Worm (Caenorhabditis elegans) whole organism, L2 larva: ENCODE measurements around the gene F18A1.7.

Experiments used
- C34F6.9 ChIP-seq: fragments of 150-350 bp; optimal IDR thresholded peaks from 2 replicates; lab custom pipeline; 2014; ENCODE audit warnings: missing biosample characterization, missing genetic modification characterization
- F13H6.1 ChIP-seq: sonication (generic microtip); optimal IDR thresholded peaks from 2 replicates; lab custom pipeline; 2016; ENCODE audit warnings: missing genetic modification characterization, missing compliant biosample characterization
- R02D3.7 ChIP-seq: fragments of 150-350 bp; optimal IDR thresholded peaks from 2 replicates; lab custom pipeline; 2014; ENCODE audit warnings: missing biosample characterization, missing genetic modification characterization
- Y55F3AM.14 ChIP-seq: fragments of 200-800 bp; sonication (Bioruptor generic); optimal IDR thresholded peaks from 2 replicates; lab custom pipeline; 2018; ENCODE audit warnings: mild to moderate bottlenecking, missing genetic modification characterization, missing compliant biosample characterization
- ZK546.5 ChIP-seq: sonication (generic microtip); optimal IDR thresholded peaks from 2 replicates; lab custom pipeline; 2017; ENCODE audit warnings: missing biosample characterization, missing genetic modification characterization
- alr-1 ChIP-seq: fragments of 150-350 bp; optimal IDR thresholded peaks from 2 replicates; lab custom pipeline; 2014; ENCODE audit warnings: missing biosample characterization, missing genetic modification characterization
- aly-2 ChIP-seq: fragments of 150-350 bp; optimal IDR thresholded peaks from 2 replicates; lab custom pipeline; 2014; ENCODE audit warnings: missing biosample characterization, missing genetic modification characterization
- ama-1 ChIP-seq: fragments of 150-350 bp; optimal IDR thresholded peaks from 2 replicates; lab custom pipeline; 2018; ENCODE audit warnings: inconsistent platforms
- blmp-1 ChIP-seq: sonication (generic microtip); optimal IDR thresholded peaks from 2 replicates; lab custom pipeline; 2017; ENCODE audit warnings: missing genetic modification characterization, mild to moderate bottlenecking, missing compliant biosample characterization, antibody characterized with exemption, moderate library complexity; ENCODE audit not compliant: insufficient read depth
- ceh-16 ChIP-seq: fragments of 150-350 bp; optimal IDR thresholded peaks from 2 replicates; lab custom pipeline; 2014; ENCODE audit warnings: missing biosample characterization, missing genetic modification characterization
- ceh-82 ChIP-seq: fragments of 150-350 bp; optimal IDR thresholded peaks from 2 replicates; lab custom pipeline; 2014; ENCODE audit warnings: missing biosample characterization, missing genetic modification characterization
- crh-2 ChIP-seq: sonication (generic microtip); optimal IDR thresholded peaks from 2 replicates; lab custom pipeline; 2017; ENCODE audit warnings: missing biosample characterization, missing genetic modification characterization
- dmd-4 ChIP-seq: sonication (generic microtip); optimal IDR thresholded peaks from 2 replicates; lab custom pipeline; 2017; ENCODE audit warnings: missing biosample characterization, missing genetic modification characterization
- egl-27 ChIP-seq: sonication (generic microtip); optimal IDR thresholded peaks from 3 replicates; lab custom pipeline; 2017; ENCODE audit warnings: missing biosample characterization, missing genetic modification reagents, missing genetic modification characterization
- elt-1 ChIP-seq: fragments of 150-350 bp; optimal IDR thresholded peaks from 2 replicates; lab custom pipeline; 2014; ENCODE audit warnings: missing biosample characterization, missing genetic modification characterization
- elt-3 ChIP-seq: sonication (generic microtip); optimal IDR thresholded peaks from 2 replicates; lab custom pipeline; 2017; ENCODE audit warnings: missing biosample characterization, missing genetic modification characterization
- fos-1 ChIP-seq: fragments of 150-350 bp; optimal IDR thresholded peaks from 2 replicates; lab custom pipeline; 2014; ENCODE audit warnings: missing biosample characterization, missing genetic modification characterization
- gmeb-1 ChIP-seq: fragments of 150-350 bp; optimal IDR thresholded peaks from 2 replicates; lab custom pipeline; 2014; ENCODE audit warnings: missing biosample characterization, missing genetic modification characterization
- lin-11 ChIP-seq: fragments of 150-350 bp; sonication (generic microtip); optimal IDR thresholded peaks from 2 replicates; lab custom pipeline; 2014; ENCODE audit warnings: missing biosample characterization, missing genetic modification characterization, inconsistent platforms, mixed read lengths
- lin-13 ChIP-seq: fragments of 150-350 bp; optimal IDR thresholded peaks from 2 replicates; lab custom pipeline; 2014; ENCODE audit warnings: missing biosample characterization, missing genetic modification reagents, missing genetic modification characterization
- lin-39 ChIP-seq: fragments of 150-350 bp; optimal IDR thresholded peaks from 2 replicates; lab custom pipeline; 2014; ENCODE audit warnings: missing biosample characterization, missing genetic modification reagents, missing genetic modification characterization
- lsy-2 ChIP-seq, 2 experiments: fragments of 150-350 bp in 1 of 2; sonication (generic microtip) in 1 of 2; optimal IDR thresholded peaks; 2 replicates each; lab custom pipeline; 2014 to 2017; ENCODE audit warnings: missing biosample characterization in 2 of 2, missing genetic modification characterization in 2 of 2
- mab-5 ChIP-seq: fragments of 150-350 bp; optimal IDR thresholded peaks from 2 replicates; lab custom pipeline; 2014; ENCODE audit warnings: missing biosample characterization, missing genetic modification characterization
- mbf-1 ChIP-seq: sonication (generic microtip); optimal IDR thresholded peaks from 2 replicates; lab custom pipeline; 2017; ENCODE audit warnings: missing biosample characterization, missing genetic modification characterization
- mdl-1 ChIP-seq, 2 experiments: fragments of 150-350 bp in 1 of 2; sonication (generic microtip) in 1 of 2; optimal IDR thresholded peaks; 2 replicates each; lab custom pipeline; 2017; ENCODE audit warnings: missing biosample characterization in 2 of 2, missing genetic modification characterization in 2 of 2
- nhr-10 ChIP-seq: sonication (generic microtip); optimal IDR thresholded peaks from 2 replicates; lab custom pipeline; 2017; ENCODE audit warnings: missing biosample characterization, missing genetic modification characterization
- nhr-11 ChIP-seq: fragments of 150-350 bp; optimal IDR thresholded peaks from 2 replicates; lab custom pipeline; 2014; ENCODE audit warnings: missing biosample characterization, missing genetic modification characterization
- nhr-12 ChIP-seq: fragments of 150-350 bp; optimal IDR thresholded peaks from 2 replicates; lab custom pipeline; 2014; ENCODE audit warnings: missing biosample characterization, missing genetic modification characterization
- nhr-129 ChIP-seq: fragments of 150-350 bp; optimal IDR thresholded peaks from 2 replicates; lab custom pipeline; 2014; ENCODE audit warnings: missing biosample characterization, missing genetic modification characterization
- nhr-21 ChIP-seq: fragments of 150-350 bp; optimal IDR thresholded peaks from 2 replicates; lab custom pipeline; 2014; ENCODE audit warnings: missing biosample characterization, missing genetic modification characterization
- nhr-23 ChIP-seq: fragments of 150-350 bp; optimal IDR thresholded peaks from 2 replicates; lab custom pipeline; 2014; ENCODE audit warnings: missing biosample characterization, missing genetic modification reagents, missing genetic modification characterization
- nhr-237 ChIP-seq: fragments of 150-350 bp; optimal IDR thresholded peaks from 2 replicates; lab custom pipeline; 2014; ENCODE audit warnings: missing biosample characterization, missing genetic modification characterization
- nhr-25 ChIP-seq: fragments of 150-350 bp; sonication (generic microtip); optimal IDR thresholded peaks from 3 replicates; lab custom pipeline; 2014; ENCODE audit warnings: missing biosample characterization, missing genetic modification characterization
- nhr-6 ChIP-seq: fragments of 150-350 bp; optimal IDR thresholded peaks from 2 replicates; lab custom pipeline; 2014; ENCODE audit warnings: missing biosample characterization, missing genetic modification characterization
- nhr-77 ChIP-seq: fragments of 150-350 bp; optimal IDR thresholded peaks from 2 replicates; lab custom pipeline; 2014; ENCODE audit warnings: missing biosample characterization, missing genetic modification characterization
- peb-1 ChIP-seq: fragments of 150-350 bp; optimal IDR thresholded peaks from 2 replicates; lab custom pipeline; 2014; ENCODE audit warnings: missing biosample characterization, missing genetic modification characterization
- sem-4 ChIP-seq: fragments of 150-350 bp; optimal IDR thresholded peaks from 2 replicates; lab custom pipeline; 2014; ENCODE audit warnings: missing biosample characterization, missing genetic modification reagents, missing genetic modification characterization
- skn-1 ChIP-seq: sonication (generic microtip); optimal IDR thresholded peaks from 2 replicates; lab custom pipeline; 2017; ENCODE audit warnings: missing biosample characterization, missing genetic modification characterization
- sma-3 ChIP-seq: sonication (generic microtip); optimal IDR thresholded peaks from 2 replicates; lab custom pipeline; 2016; ENCODE audit warnings: missing genetic modification reagents, missing genetic modification characterization, missing compliant biosample characterization
- sma-9 ChIP-seq, 2 experiments: fragments of 150-350 bp in 1 of 2; sonication (generic microtip) in 1 of 2; optimal IDR thresholded peaks; 2 replicates each; lab custom pipeline; 2014 to 2016; ENCODE audit warnings: missing genetic modification characterization in 2 of 2, mild to moderate bottlenecking in 1 of 2, missing biosample characterization in 1 of 2, missing compliant biosample characterization in 1 of 2, missing genetic modification reagents in 1 of 2, moderate library complexity in 1 of 2
- snpc-4 ChIP-seq: fragments of 150-350 bp; optimal IDR thresholded peaks from 2 replicates; lab custom pipeline; 2014; ENCODE audit warnings: missing biosample characterization, missing genetic modification characterization
- unc-39 ChIP-seq: fragments of 150-350 bp; optimal IDR thresholded peaks from 2 replicates; lab custom pipeline; 2014; ENCODE audit warnings: missing biosample characterization, missing genetic modification characterization
- unc-55 ChIP-seq: fragments of 150-350 bp; sonication (generic microtip); optimal IDR thresholded peaks from 3 replicates; lab custom pipeline; 2014; ENCODE audit warnings: missing biosample characterization, missing genetic modification reagents, missing genetic modification characterization
- unc-62 ChIP-seq: fragments of 150-350 bp; optimal IDR thresholded peaks from 2 replicates; lab custom pipeline; 2014; ENCODE audit warnings: missing biosample characterization, missing genetic modification reagents, missing genetic modification characterization
- zag-1 ChIP-seq: fragments of 150-350 bp; optimal IDR thresholded peaks from 2 replicates; lab custom pipeline; 2014; ENCODE audit warnings: missing biosample characterization, missing genetic modification characterization
- ztf-1 ChIP-seq: fragments of 200-800 bp; sonication (Bioruptor generic); conservative IDR thresholded peaks from 2 replicates; pipeline ENCODE4 v1.3.6; 2022; ENCODE audit warnings: missing genetic modification characterization, missing compliant biosample characterization
- ztf-11 ChIP-seq: sonication (generic microtip); optimal IDR thresholded peaks from 2 replicates; lab custom pipeline; 2017; ENCODE audit warnings: missing biosample characterization, missing genetic modification characterization
- ztf-4 ChIP-seq: fragments of 150-350 bp; optimal IDR thresholded peaks from 2 replicates; lab custom pipeline; 2014; ENCODE audit warnings: missing biosample characterization, missing genetic modification characterization

Gene F18A1.7

DNA sequence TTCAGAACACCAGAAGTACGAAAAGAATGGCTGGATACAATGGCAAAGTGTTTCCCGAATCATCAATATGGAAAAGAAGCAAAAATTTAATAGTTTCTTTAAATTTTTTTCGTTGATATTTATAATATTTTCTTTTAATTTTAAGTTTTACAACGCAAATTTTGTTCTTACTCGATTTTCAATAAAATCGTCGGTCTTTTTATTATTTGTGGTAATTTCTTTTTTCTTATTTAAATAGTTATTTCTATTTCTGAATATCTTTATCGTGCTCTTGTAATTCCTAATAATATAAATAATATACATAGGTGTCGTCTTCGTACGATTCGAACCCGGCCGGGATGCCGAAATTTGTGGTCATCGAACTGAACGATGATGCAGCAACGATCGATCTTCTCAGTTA, 8.2 kb upstream of the F18A1.7 start, which contains the start of gene lir-1:
Gene lir-1 (plus strand): TSS at position 301 of the 400 bp plus-strand sequence.
- TF ChIP-seq F13H6.1 = no peak
- TF ChIP-seq zag-1 (tag; lab: Kevin White, UChicago) = no peak
- TF ChIP-seq ztf-11 (tag; lab: Kevin White, UChicago) = no peak
- TF ChIP-seq sem-4 = no peak

DNA sequence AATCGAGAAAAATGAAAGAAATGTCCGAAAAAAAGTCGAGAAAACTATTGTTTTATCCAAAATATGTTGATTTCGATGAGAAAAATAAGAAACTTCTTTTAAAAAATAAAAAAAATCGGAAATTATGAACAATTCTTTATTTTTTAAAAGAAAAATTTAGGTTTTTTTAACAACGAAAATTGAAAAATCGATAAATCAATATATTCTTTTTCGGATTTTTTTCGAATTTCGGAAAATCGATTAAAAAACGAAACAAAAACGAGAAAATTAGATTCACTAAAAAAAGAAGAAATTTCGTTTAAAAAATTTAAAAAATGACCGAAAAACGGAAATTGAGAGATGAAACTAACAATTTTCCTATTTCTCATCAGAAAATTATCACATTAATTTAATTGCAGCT, 6.5 kb upstream of the F18A1.7 start:
- TF ChIP-seq fos-1 (no peak), ztf-4 (tag; lab: Kevin White, UChicago) (no peak), dmd-4 (tag; lab: Kevin White, UChicago) (no peak), nhr-25 (no peak), elt-3 (no peak), skn-1 (tag; lab: Kevin White, UChicago) (no peak), unc-55 (no peak), nhr-23 (tag; lab: Kevin White, UChicago) (no peak), ztf-1 (GFP tag; lab: Robert Waterston, UW) (no peak), ZK546.5 (tag; lab: Kevin White, UChicago) (no peak), alr-1 (tag; lab: Kevin White, UChicago) (no peak), ceh-82 (tag; lab: Kevin White, UChicago) (no peak), crh-2 (no peak), snpc-4 (tag; lab: Kevin White, UChicago) (no peak), aly-2 (no peak), lsy-2 (tag; optimal IDR thresholded peaks at IDR 0.05; lab: Kevin White, UChicago) (no peak), mdl-1 (tag; optimal IDR thresholded peaks at IDR 0.05; lab: Kevin White, UChicago) (no peak)

DNA sequence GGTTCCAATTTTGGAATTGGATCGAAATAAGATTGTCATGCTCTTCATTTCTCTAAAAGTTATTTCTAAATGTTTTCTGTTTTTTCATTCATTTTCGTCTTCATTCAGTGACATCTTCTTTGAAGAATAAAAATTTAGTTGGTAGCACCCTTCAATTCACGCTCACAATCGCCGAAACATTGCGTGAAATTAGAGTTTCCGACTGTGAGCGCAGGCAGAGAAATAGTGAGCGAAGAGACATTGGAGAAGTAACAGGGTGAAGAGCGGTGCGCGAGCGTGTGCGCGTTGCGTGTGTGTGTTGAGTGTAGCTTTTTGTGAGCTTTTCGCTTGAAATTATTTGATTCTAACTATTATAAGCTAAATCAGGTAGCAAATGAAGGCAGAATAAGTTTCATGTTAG, 5.9 kb upstream of the F18A1.7 start:
- no peak for TF ChIP-seq lin-39 (tag; lab: Kevin White, UChicago)
- no peak for TF ChIP-seq zag-1 (tag; lab: Kevin White, UChicago)
- TF ChIP-seq egl-27 (tag; lab: Kevin White, UChicago) = no peak
- TF ChIP-seq nhr-10 (tag; lab: Kevin White, UChicago) = no peak
- TF ChIP-seq nhr-77 = no peak
- no peak for TF ChIP-seq sma-9 (GFP tag; optimal IDR thresholded peaks at IDR 0.05; lab: Kevin White, UChicago)
- TF ChIP-seq sma-9 (tag; optimal IDR thresholded peaks at IDR 0.05; lab: Kevin White, UChicago) = no peak
- TF ChIP-seq unc-55 = peak; percentile 66
- no peak for TF ChIP-seq Y55F3AM.14 (GFP tag; lab: Kevin White, UChicago)
- TF ChIP-seq unc-39 = no peak
- TF ChIP-seq lin-13 (GFP tag; lab: Kevin White, UChicago) = no peak
- TF ChIP-seq crh-2 = peak; percentile 10
- no peak for TF ChIP-seq ztf-11 (tag; lab: Kevin White, UChicago)
- no peak for TF ChIP-seq nhr-23 (tag; lab: Kevin White, UChicago)
- TF ChIP-seq ceh-16 = no peak
- no peak for TF ChIP-seq elt-3
- TF ChIP-seq lsy-2 (tag; optimal IDR thresholded peaks at IDR 0.05; lab: Kevin White, UChicago) = peak in 1 of 2 experiments; percentile 44
- TF ChIP-seq R02D3.7 (tag; lab: Kevin White, UChicago) = no peak
- no peak for TF ChIP-seq mab-5
- no peak for TF ChIP-seq ceh-82 (tag; lab: Kevin White, UChicago)
- no peak for TF ChIP-seq ztf-4 (tag; lab: Kevin White, UChicago)
- TF ChIP-seq mdl-1 (tag; optimal IDR thresholded peaks at IDR 0.05; lab: Kevin White, UChicago) = no peak
- TF ChIP-seq nhr-21 (tag; lab: Kevin White, UChicago) = no peak
- TF ChIP-seq fos-1 = peak; percentile 38
- TF ChIP-seq skn-1 (tag; lab: Kevin White, UChicago) = no peak
- no peak for TF ChIP-seq mbf-1 (tag; lab: Kevin White, UChicago)
- TF ChIP-seq alr-1 (tag; lab: Kevin White, UChicago) = no peak
- TF ChIP-seq lin-11 (tag; lab: Kevin White, UChicago) = peak; percentile 42
- TF ChIP-seq blmp-1 = no peak
- TF ChIP-seq nhr-12 (tag; lab: Kevin White, UChicago) = no peak
- no peak for TF ChIP-seq peb-1
- TF ChIP-seq unc-62 (GFP tag; lab: Kevin White, UChicago) = no peak
- no peak for TF ChIP-seq nhr-6
- TF ChIP-seq sma-3 = no peak
- TF ChIP-seq nhr-11 (tag; lab: Kevin White, UChicago) = no peak
- TF ChIP-seq nhr-129 (tag; lab: Kevin White, UChicago) = peak; percentile 69
- no peak for TF ChIP-seq gmeb-1 (tag; lab: Kevin White, UChicago)
- no peak for TF ChIP-seq snpc-4 (tag; lab: Kevin White, UChicago)
- TF ChIP-seq ztf-1 (GFP tag; lab: Robert Waterston, UW) = no peak
- peak; percentile 32 for TF ChIP-seq nhr-25
- no peak for TF ChIP-seq dmd-4 (tag; lab: Kevin White, UChicago)
- no peak for TF ChIP-seq ZK546.5 (tag; lab: Kevin White, UChicago)
- TF ChIP-seq ama-1 (lab: Kevin White, UChicago) = no peak
- peak; percentile 15 for TF ChIP-seq sem-4
- TF ChIP-seq F13H6.1 = peak; percentile 26
- no peak for TF ChIP-seq nhr-237 (tag; lab: Kevin White, UChicago)
- peak; percentile 74 for TF ChIP-seq C34F6.9 (tag; lab: Kevin White, UChicago)
- TF ChIP-seq aly-2 = no peak
- TF ChIP-seq elt-1 (tag; lab: Kevin White, UChicago) = no peak
